Fruit fly (Drosophila melanogaster) whole organism, wandering third instar larva: ENCODE measurements around the gene CG10993.

ENCODE experiments used
- CG32264 ChIP-seq: fragments of 200-800 bp; sonication (Bioruptor generic); optimal IDR thresholded peaks from 2 replicates; lab custom pipeline; 2016; ENCODE audit warnings: missing biosample characterization, missing genetic modification characterization
- Hr78 ChIP-seq: fragments of >200 bp; optimal IDR thresholded peaks from 2 replicates; lab custom pipeline; 2017; ENCODE audit warnings: missing biosample characterization, missing genetic modification characterization
- Myc ChIP-seq: fragments of >200 bp; optimal IDR thresholded peaks from 2 replicates; lab custom pipeline; 2017
- N ChIP-seq: fragments of >200 bp; optimal IDR thresholded peaks from 2 replicates; lab custom pipeline; 2018; ENCODE audit warnings: missing biosample characterization, missing external identifiers, missing genetic modification characterization
- Rel ChIP-seq, 2 experiments: fragments of 200-800 bp; sonication (Bioruptor generic) in 1 of 2; optimal IDR thresholded peaks; 2 replicates in 1 of 2; 3 replicates in 1 of 2; lab custom pipeline; 2016 to 2019; ENCODE audit warnings: mild to moderate bottlenecking in 2 of 2, missing biosample characterization in 2 of 2, missing genetic modification characterization in 2 of 2, moderate library complexity in 1 of 2
- br ChIP-seq: fragments of 200-800 bp; sonication (Bioruptor generic); optimal IDR thresholded peaks from 2 replicates; lab custom pipeline; 2016; ENCODE audit warnings: missing biosample characterization, missing genetic modification characterization
- ey ChIP-seq: fragments of 200-800 bp; sonication (Bioruptor generic); optimal IDR thresholded peaks from 2 replicates; lab custom pipeline; 2016; ENCODE audit warnings: missing biosample characterization, missing genetic modification characterization
- fru ChIP-seq: fragments of 200-800 bp; sonication (Bioruptor generic); optimal IDR thresholded peaks from 3 replicates; lab custom pipeline; 2016; ENCODE audit warnings: missing biosample characterization, mild to moderate bottlenecking, missing genetic modification characterization
- h ChIP-seq: fragments of 200-800 bp; sonication (Bioruptor generic); optimal IDR thresholded peaks from 3 replicates; lab custom pipeline; 2016; ENCODE audit warnings: missing biosample characterization, mild to moderate bottlenecking, missing genetic modification characterization
- woc ChIP-seq: sonication (Bioruptor generic); optimal IDR thresholded peaks from 2 replicates; lab custom pipeline; 2016; ENCODE audit warnings: missing biosample characterization, mild to moderate bottlenecking, missing genetic modification characterization

DNA sequence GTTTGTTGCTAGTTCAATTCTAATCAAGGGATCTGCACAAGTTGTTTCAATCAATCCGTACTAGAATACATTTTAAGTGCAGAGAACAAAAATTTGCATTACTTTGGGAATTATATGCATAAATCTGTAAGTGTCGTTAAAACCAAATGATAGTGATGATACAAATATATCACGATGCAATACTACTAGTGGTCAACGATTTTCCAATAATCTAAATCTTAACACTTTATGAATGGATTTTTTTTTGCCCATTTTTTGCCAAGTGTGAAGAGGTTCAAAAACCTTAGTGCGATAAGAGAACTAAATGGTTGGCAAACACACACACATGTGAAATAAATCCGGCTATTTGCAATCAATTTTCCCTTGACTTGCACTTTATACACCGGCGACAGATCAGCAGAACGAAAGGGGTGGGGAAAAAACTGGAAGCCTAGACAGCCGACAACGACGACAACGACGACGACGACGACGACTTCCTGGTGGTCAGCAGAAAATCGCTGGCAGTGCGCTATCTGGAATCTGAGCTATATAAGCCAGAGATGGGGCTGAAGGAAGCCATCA, 31.8 kb downstream of the CG10993 start, which contains the start of gene Yp3:
- no peak for TF ChIP-seq Myc (lab: Kevin White, UChicago)
- no peak for TF ChIP-seq Hr78 (GFP tag; lab: Kevin White, UChicago)
- TF ChIP-seq ey (GFP tag; lab: Kevin White, UChicago) = no peak
- TF ChIP-seq Rel (GFP tag; optimal IDR thresholded peaks at IDR 0.05; lab: Kevin White, UChicago) = no peak
- TF ChIP-seq Rel (tag; optimal IDR thresholded peaks at IDR 0.05; lab: Kevin White, UChicago) = no peak
- no peak for TF ChIP-seq fru (GFP tag; lab: Kevin White, UChicago)
- no peak for TF ChIP-seq woc (GFP tag; lab: Kevin White, UChicago)
- no peak for TF ChIP-seq N (GFP tag; lab: Kevin White, UChicago)
- no peak for TF ChIP-seq CG32264 (GFP tag; lab: Kevin White, UChicago)
- TF ChIP-seq br (GFP tag; lab: Kevin White, UChicago) = no peak
- TF ChIP-seq h (GFP tag; lab: Kevin White, UChicago) = no peak
